Worm (Caenorhabditis elegans) whole organism, L2 larva: ENCODE data around the gene srx-5.

ENCODE experiments used
- aly-2 ChIP-seq: fragments of 150-350 bp; optimal IDR thresholded peaks from 2 replicates; lab custom pipeline; 2014; ENCODE audit warnings: missing biosample characterization, missing genetic modification characterization
- ceh-16 ChIP-seq: fragments of 150-350 bp; optimal IDR thresholded peaks from 2 replicates; lab custom pipeline; 2014; ENCODE audit warnings: missing biosample characterization, missing genetic modification characterization

DNA sequence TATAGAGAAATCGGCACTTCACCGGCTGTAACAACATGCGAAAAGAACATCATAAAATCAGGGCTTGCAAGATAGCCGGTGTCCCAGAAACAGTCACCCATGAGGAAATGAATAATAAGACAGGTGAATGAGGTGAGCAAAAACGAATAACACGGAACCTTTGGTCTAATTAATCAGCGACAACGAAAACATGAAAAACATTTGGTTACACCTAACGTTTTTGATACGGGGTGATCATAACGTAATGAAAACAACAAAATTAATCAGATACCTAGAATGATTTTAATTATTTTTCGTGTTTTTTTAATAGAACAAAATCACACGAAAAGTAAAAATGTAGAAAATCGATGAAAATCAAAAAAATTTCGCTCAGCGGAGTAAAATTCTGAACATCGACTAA is 44.1 kb upstream of the srx-5 start, which contains the start of gene srh-245:
- TF ChIP-seq aly-2: no peak
- no peak for TF ChIP-seq ceh-16 (tag; lab: Kevin White, UChicago)
